Worm (Caenorhabditis elegans) whole organism, young adult: ENCODE results near the gene T10D4.6.

ENCODE experiments used
- B0019.2 ChIP-seq: fragments of 200-800 bp; sonication (Bioruptor generic); conservative IDR thresholded peaks from 2 replicates; pipeline ENCODE4 v1.3.6; 2022; ENCODE audit warnings: missing genetic modification reagents, missing genetic modification characterization, missing compliant biosample characterization
- B0336.3 ChIP-seq: fragments of 200-800 bp; sonication (Bioruptor generic); IDR thresholded peaks from 2 replicates; pipeline ENCODE4 v1.3.6; 2022; ENCODE audit warnings: missing genetic modification characterization, missing compliant biosample characterization
- F23B12.7 ChIP-seq: sonication (generic microtip); optimal IDR thresholded peaks from 2 replicates; lab custom pipeline; 2017; ENCODE audit warnings: missing genetic modification characterization, mild to moderate bottlenecking, missing compliant biosample characterization, antibody characterized with exemption, moderate library complexity; ENCODE audit not compliant: insufficient read depth
- F37B4.10 ChIP-seq: fragments of 200-800 bp; sonication (Bioruptor generic); IDR thresholded peaks from 2 replicates; pipeline ENCODE4 v1.3.6; 2022; ENCODE audit warnings: missing genetic modification characterization, missing compliant biosample characterization
- F39B2.1 ChIP-seq: fragments of 200-800 bp; sonication (Bioruptor generic); IDR thresholded peaks from 2 replicates; pipeline ENCODE4 v1.3.6; 2022; ENCODE audit warnings: missing genetic modification reagents, missing genetic modification characterization, missing compliant biosample characterization
- F49E8.2 ChIP-seq: sonication (generic microtip); optimal IDR thresholded peaks from 3 replicates; lab custom pipeline; 2017; ENCODE audit warnings: missing genetic modification characterization, mild to moderate bottlenecking, missing compliant biosample characterization, antibody characterized with exemption, moderate library complexity; ENCODE audit not compliant: insufficient read depth
- F52B5.7 ChIP-seq: sonication (generic microtip); optimal IDR thresholded peaks from 2 replicates; lab custom pipeline; 2016; ENCODE audit warnings: mild to moderate bottlenecking, missing genetic modification characterization, missing compliant biosample characterization
- F55B11.4 ChIP-seq: sonication (generic microtip); optimal IDR thresholded peaks from 2 replicates; lab custom pipeline; 2016; ENCODE audit warnings: missing compliant biosample characterization, missing genetic modification characterization, borderline replicate concordance; ENCODE audit not compliant: insufficient read depth
- K11D2.4 ChIP-seq: fragments of 200-800 bp; sonication (Bioruptor generic); IDR thresholded peaks from 2 replicates; pipeline ENCODE4 v1.3.6; 2022; ENCODE audit warnings: missing genetic modification reagents, missing genetic modification characterization, missing compliant biosample characterization
- T07F8.4 ChIP-seq: sonication (generic microtip); optimal IDR thresholded peaks from 2 replicates; lab custom pipeline; 2016; ENCODE audit warnings: mild to moderate bottlenecking, missing genetic modification characterization, moderate library complexity, missing compliant biosample characterization
- Y79H2A.3 ChIP-seq: fragments of 200-800 bp; sonication (Bioruptor generic); conservative IDR thresholded peaks from 2 replicates; pipeline ENCODE4 v1.3.6; 2022; ENCODE audit warnings: missing genetic modification reagents, missing genetic modification characterization, missing compliant biosample characterization
- ama-1 ChIP-seq, 3 experiments: fragments of 150-350 bp in 1 of 3; sonication (generic microtip) in 2 of 3; optimal IDR thresholded peaks; 2 replicates each; lab custom pipeline; 2014 to 2018; ENCODE audit warnings: missing biosample characterization in 2 of 3, missing genetic modification characterization in 2 of 3, missing genetic modification reagents in 2 of 3
- atf-7 ChIP-seq: sonication (generic microtip); optimal IDR thresholded peaks from 2 replicates; lab custom pipeline; 2017; ENCODE audit warnings: mild to moderate bottlenecking, missing genetic modification characterization, missing compliant biosample characterization
- attf-5 ChIP-seq: fragments of 200-800 bp; sonication (Bioruptor generic); optimal IDR thresholded peaks from 2 replicates; lab custom pipeline; 2018; ENCODE audit warnings: mild to moderate bottlenecking, missing genetic modification characterization, missing compliant biosample characterization
- bed-1 ChIP-seq: fragments of 200-800 bp; sonication (Bioruptor generic); IDR thresholded peaks from 2 replicates; pipeline ENCODE4 v1.3.6; 2022; ENCODE audit warnings: missing genetic modification reagents, missing genetic modification characterization, missing compliant biosample characterization
- bed-2 ChIP-seq: fragments of 200-800 bp; sonication (Bioruptor generic); IDR thresholded peaks from 2 replicates; pipeline ENCODE4 v1.3.6; 2022; ENCODE audit warnings: missing genetic modification reagents, missing genetic modification characterization, missing compliant biosample characterization
- cebp-2 ChIP-seq: fragments of 200-800 bp; sonication (Bioruptor generic); IDR thresholded peaks from 2 replicates; pipeline ENCODE4 v1.3.6; 2022; ENCODE audit warnings: missing genetic modification characterization, missing compliant biosample characterization
- ceh-27 ChIP-seq: fragments of 200-800 bp; sonication (Bioruptor generic); optimal IDR thresholded peaks from 2 replicates; lab custom pipeline; 2018; ENCODE audit warnings: mild to moderate bottlenecking, missing genetic modification characterization, moderate library complexity, missing compliant biosample characterization
- chd-7 ChIP-seq: sonication (generic microtip); optimal IDR thresholded peaks from 2 replicates; lab custom pipeline; 2016; ENCODE audit warnings: mild to moderate bottlenecking, missing genetic modification characterization, moderate library complexity, missing compliant biosample characterization
- dpl-1 ChIP-seq: fragments of 150-350 bp; optimal IDR thresholded peaks from 2 replicates; lab custom pipeline; 2014; ENCODE audit warnings: missing biosample characterization, missing genetic modification reagents, missing genetic modification characterization
- hmg-20 ChIP-seq: fragments of 200-800 bp; sonication (Bioruptor generic); IDR thresholded peaks from 2 replicates; pipeline ENCODE4 v1.3.6; 2022; ENCODE audit warnings: missing genetic modification reagents, missing genetic modification characterization, missing compliant biosample characterization
- hrde-1 ChIP-seq: sonication (generic microtip); optimal IDR thresholded peaks from 2 replicates; lab custom pipeline; 2016; ENCODE audit warnings: missing genetic modification characterization, mild to moderate bottlenecking, missing compliant biosample characterization, moderate library complexity, missing genotype, missing genetic modification reagents, borderline replicate concordance
- hsf-1 ChIP-seq: fragments of 200-800 bp; sonication (Bioruptor generic); IDR thresholded peaks from 2 replicates; pipeline ENCODE4 v1.3.6; 2022; ENCODE audit warnings: missing genetic modification reagents, missing genetic modification characterization, missing compliant biosample characterization
- let-526 ChIP-seq: fragments of 200-800 bp; sonication (Bioruptor generic); IDR thresholded peaks from 2 replicates; pipeline ENCODE4 v1.3.6; 2022; ENCODE audit warnings: missing genetic modification reagents, missing genetic modification characterization, missing compliant biosample characterization
- lin-40 ChIP-seq: sonication (generic microtip); optimal IDR thresholded peaks from 2 replicates; lab custom pipeline; 2016; ENCODE audit warnings: missing genetic modification characterization, mild to moderate bottlenecking, missing compliant biosample characterization, missing genotype, missing genetic modification reagents
- mel-28 ChIP-seq: sonication (generic microtip); optimal IDR thresholded peaks from 2 replicates; lab custom pipeline; 2016; ENCODE audit warnings: borderline replicate concordance, mild to moderate bottlenecking, missing genetic modification characterization, missing compliant biosample characterization
- mes-4 ChIP-seq: sonication (generic microtip); optimal IDR thresholded peaks from 2 replicates; lab custom pipeline; 2016; ENCODE audit warnings: missing genotype, missing genetic modification characterization, missing compliant biosample characterization
- nfya-1 ChIP-seq: sonication (generic microtip); optimal IDR thresholded peaks from 2 replicates; lab custom pipeline; 2017; ENCODE audit warnings: antibody characterized with exemption, missing compliant biosample characterization, missing genetic modification characterization, borderline replicate concordance; ENCODE audit not compliant: insufficient read depth
- nhr-120 ChIP-seq: fragments of 200-800 bp; sonication (Bioruptor generic); IDR thresholded peaks from 2 replicates; pipeline ENCODE4 v1.3.6; 2022; ENCODE audit warnings: missing genetic modification characterization, missing compliant biosample characterization
- nhr-90 ChIP-seq: sonication (generic microtip); optimal IDR thresholded peaks from 2 replicates; lab custom pipeline; 2016; ENCODE audit warnings: missing genotype, mild to moderate bottlenecking, missing genetic modification characterization, missing compliant biosample characterization
- pbrm-1 ChIP-seq: fragments of 200-800 bp; sonication (Bioruptor generic); IDR thresholded peaks from 2 replicates; pipeline ENCODE4 v1.3.6; 2022; ENCODE audit warnings: missing genetic modification reagents, missing genetic modification characterization, missing compliant biosample characterization
- rpc-1 ChIP-seq, 2 experiments: fragments of 150-350 bp in 1 of 2; sonication (generic microtip) in 1 of 2; optimal IDR thresholded peaks; 2 replicates each; lab custom pipeline; 2014 to 2018; ENCODE audit warnings: missing biosample characterization in 1 of 2, missing genetic modification characterization in 1 of 2, missing genetic modification reagents in 1 of 2, missing genotype in 1 of 2
- snpc-1.1 ChIP-seq: sonication (generic microtip); optimal IDR thresholded peaks from 2 replicates; lab custom pipeline; 2017; ENCODE audit warnings: missing genetic modification characterization, mild to moderate bottlenecking, missing compliant biosample characterization, antibody characterized with exemption, moderate library complexity, missing genotype, missing genetic modification reagents; ENCODE audit not compliant: insufficient read depth
- snpc-1.3 ChIP-seq: sonication (generic microtip); optimal IDR thresholded peaks from 2 replicates; lab custom pipeline; 2017; ENCODE audit warnings: missing genetic modification characterization, mild to moderate bottlenecking, missing compliant biosample characterization, antibody characterized with exemption, moderate library complexity, missing genotype, missing genetic modification reagents; ENCODE audit not compliant: insufficient read depth
- snpc-4 ChIP-seq, 5 experiments: fragments of 150-350 bp in 1 of 5; sonication (generic microtip) in 4 of 5; optimal IDR thresholded peaks; 2 replicates each; lab custom pipeline; 2014 to 2018; ENCODE audit warnings: missing genetic modification characterization in 5 of 5, missing biosample characterization in 3 of 5, antibody characterized with exemption in 2 of 5, mild to moderate bottlenecking in 2 of 5, missing compliant biosample characterization in 2 of 5, missing genotype in 2 of 5, moderate library complexity in 2 of 5, missing genetic modification reagents in 1 of 5
- somi-1 ChIP-seq: fragments of 200-800 bp; sonication (Bioruptor generic); optimal IDR thresholded peaks from 2 replicates; lab custom pipeline; 2018; ENCODE audit warnings: mild to moderate bottlenecking, missing genetic modification characterization, missing compliant biosample characterization
- zfh-2 ChIP-seq: fragments of 200-800 bp; sonication (Bioruptor generic); conservative IDR thresholded peaks from 2 replicates; pipeline ENCODE4 v1.3.6; 2022; ENCODE audit warnings: missing genetic modification reagents, missing genetic modification characterization, missing compliant biosample characterization
- ztf-6 ChIP-seq: fragments of 200-800 bp; sonication (Bioruptor generic); IDR thresholded peaks from 2 replicates; pipeline ENCODE4 v1.3.6; 2022; ENCODE audit warnings: missing genetic modification reagents, missing genetic modification characterization, missing compliant biosample characterization

T10D4.6 gene

ce11 chrII:3096857-3097256 is 22.3 kb upstream of the T10D4.6 start, which contains the start of gene Y25C1A.14:
TSS of gene Y25C1A.14 (minus strand) at chrII:3096957.
- no peak for TF ChIP-seq dpl-1 (GFP tag; lab: Kevin White, UChicago)

DNA sequence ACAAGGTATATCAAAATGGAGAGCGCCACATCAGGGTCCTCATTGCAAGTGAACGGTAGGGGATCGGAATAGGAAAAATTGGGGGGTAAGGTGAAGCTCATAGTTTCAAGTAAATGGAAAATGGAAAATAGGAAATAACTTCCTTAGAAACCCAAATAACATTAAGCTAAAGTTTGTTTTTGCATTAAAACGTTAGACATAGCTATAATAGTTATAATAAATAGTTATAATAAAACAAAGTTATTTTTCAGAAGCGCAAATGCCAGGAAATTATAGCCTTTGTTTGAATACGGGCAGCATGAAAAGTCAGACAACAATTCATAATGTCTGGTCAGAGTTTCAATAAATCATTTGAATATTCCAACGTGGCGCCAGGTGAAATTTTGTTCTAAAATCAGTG is 18.6 kb upstream of the T10D4.6 start, which contains the start of gene srg-24:
Gene srg-24 (minus strand): TSS at position 101 of the 400 bp plus-strand sequence.
- TF ChIP-seq nhr-90 (tag; lab: Kevin White, UChicago) (no peak), snpc-1.3 (tag; lab: Kevin White, UChicago) (no peak), T07F8.4 (tag; lab: Kevin White, UChicago) (no peak), F39B2.1 (GFP tag; lab: Robert Waterston, UW) (no peak), atf-7 (no peak), nhr-120 (no peak), bed-1 (GFP tag; lab: Robert Waterston, UW) (no peak), F49E8.2 (no peak), ceh-27 (no peak), bed-2 (GFP tag; lab: Robert Waterston, UW) (no peak), pbrm-1 (GFP tag; lab: Robert Waterston, UW) (no peak), mel-28 (tag; lab: Kevin White, UChicago) (no peak), hrde-1 (tag; lab: Kevin White, UChicago) (no peak)

- no peak for TF ChIP-seq let-526 (GFP tag; lab: Robert Waterston, UW)
- no peak for TF ChIP-seq K11D2.4 (GFP tag; lab: Robert Waterston, UW)
- TF ChIP-seq somi-1 = no peak
- TF ChIP-seq hrde-1 (tag; lab: Kevin White, UChicago) = no peak
Measured at ce11 chrII:3102018-3102417, 17.1 kb upstream of the T10D4.6 start, which contains the start of gene clec-121. TSS of gene clec-121 (plus strand) at chrII:3102318.

DNA sequence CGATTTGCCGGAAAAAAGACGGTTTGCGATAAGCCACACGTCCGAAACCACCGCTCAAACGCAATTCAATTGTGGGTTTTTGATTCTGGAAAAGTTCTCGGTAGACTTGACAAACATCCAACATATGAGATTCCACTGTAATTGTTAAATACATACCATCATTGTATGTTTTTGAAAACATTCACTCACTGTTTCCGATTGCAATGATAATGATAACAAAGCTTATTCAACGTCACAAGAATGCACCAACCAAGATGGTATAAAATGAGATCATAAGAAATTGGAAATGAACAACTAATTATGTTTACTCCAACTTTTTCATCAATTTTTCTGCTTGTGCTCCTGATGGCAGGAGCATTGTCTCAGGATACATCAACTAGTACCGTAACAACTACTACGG is 13.4 kb upstream of the T10D4.6 start, which contains the start of gene clec-122:
Gene clec-122 (plus strand): TSS at position 301 of the 400 bp plus-strand sequence.
- TF ChIP-seq nfya-1 (tag; lab: Kevin White, UChicago) = no peak
- TF ChIP-seq hsf-1 (GFP tag; lab: Robert Waterston, UW) = no peak
- TF ChIP-seq B0019.2 (GFP tag; lab: Robert Waterston, UW) = no peak
- no peak for TF ChIP-seq bed-2 (GFP tag; lab: Robert Waterston, UW)
- TF ChIP-seq F37B4.10 (GFP tag; lab: Robert Waterston, UW) = no peak
- TF ChIP-seq, all 124 proteins: peak for 0

DNA sequence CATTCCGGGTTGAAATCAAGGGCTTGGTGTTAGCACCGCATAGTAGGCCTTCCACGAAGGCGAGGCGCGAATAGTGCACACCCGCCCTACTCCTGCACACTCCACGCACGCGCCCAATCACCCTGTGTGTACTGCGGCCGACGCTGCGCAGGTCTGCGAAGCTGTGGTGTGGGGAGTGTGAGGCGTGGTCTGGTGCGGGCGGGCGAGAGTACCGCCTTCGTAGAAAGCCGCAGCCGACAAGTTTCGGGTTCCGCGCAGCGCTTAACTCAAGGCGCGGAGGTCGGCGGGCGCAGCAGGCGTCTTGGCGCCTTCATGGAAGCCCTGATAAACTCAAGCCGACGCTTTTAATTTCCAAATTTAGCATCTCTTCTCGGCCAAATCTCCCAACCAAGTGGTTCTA is 11.0 kb upstream of the T10D4.6 start:
- no peak for TF ChIP-seq attf-5
- no peak for TF ChIP-seq cebp-2 (GFP tag; lab: Robert Waterston, UW)
- no peak for TF ChIP-seq F52B5.7 (tag; lab: Kevin White, UChicago)
- TF ChIP-seq chd-7 = peak; percentile 7
- no peak for TF ChIP-seq mes-4 (tag; lab: Kevin White, UChicago)
- TF ChIP-seq ama-1 (optimal IDR thresholded peaks at IDR 0.05; lab: Kevin White, UChicago) = no peak
- no peak for TF ChIP-seq ama-1 (GFP tag; optimal IDR thresholded peaks at IDR 0.05; lab: Kevin White, UChicago)
- no peak for TF ChIP-seq snpc-4 (GFP tag; optimal IDR thresholded peaks at IDR 0.05; lab: Kevin White, UChicago)
- peak in 3 of 4 experiments; percentile 51 to 81 (median 58) for TF ChIP-seq snpc-4 (tag; optimal IDR thresholded peaks at IDR 0.05; lab: Kevin White, UChicago)
- TF ChIP-seq F55B11.4 (tag; lab: Kevin White, UChicago) = no peak
- peak; percentile 93 for TF ChIP-seq zfh-2
- no peak for TF ChIP-seq lin-40 (tag; lab: Kevin White, UChicago)
- no peak for TF ChIP-seq B0336.3
- no peak for TF ChIP-seq rpc-1 (optimal IDR thresholded peaks at IDR 0.05; lab: Kevin White, UChicago)
- TF ChIP-seq rpc-1 (tag; optimal IDR thresholded peaks at IDR 0.05; lab: Kevin White, UChicago) = no peak
- TF ChIP-seq ztf-6 (GFP tag; lab: Robert Waterston, UW) = no peak
- TF ChIP-seq Y79H2A.3 (GFP tag; lab: Robert Waterston, UW) = no peak
- no peak for TF ChIP-seq F23B12.7 (tag; lab: Kevin White, UChicago)
- TF ChIP-seq hmg-20 (GFP tag; lab: Robert Waterston, UW) = no peak
- no peak for TF ChIP-seq snpc-1.3 (tag; lab: Kevin White, UChicago)
- TF ChIP-seq snpc-1.1 (tag; lab: Kevin White, UChicago) = peak; percentile 59
- no peak for TF ChIP-seq mel-28 (tag; lab: Kevin White, UChicago)
